Worm (Caenorhabditis elegans): ENCODE measurements around the gene C16A11.4.

DNA sequence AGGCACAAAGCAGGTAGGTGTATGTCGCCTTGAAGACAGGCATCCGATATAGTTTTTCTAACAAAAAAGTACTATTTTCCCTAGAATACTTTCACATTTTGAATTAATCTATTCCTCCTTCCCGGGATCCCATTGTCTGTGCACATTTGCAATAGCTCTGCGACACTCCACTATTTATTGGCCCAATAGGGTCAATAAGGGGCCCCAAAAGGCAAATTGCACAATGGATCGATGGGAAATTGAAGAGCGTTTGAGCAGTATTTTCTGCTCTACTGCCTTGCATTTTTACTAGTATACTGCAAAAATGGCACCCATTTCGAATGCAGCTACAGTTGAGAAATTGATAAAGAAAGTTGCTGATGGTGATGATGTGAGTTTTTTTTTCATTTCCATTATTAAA, 44.5 kb upstream of the C16A11.4 start, which contains the start of gene R03H10.11:
- TF ChIP-seq aly-2 (tag; optimal IDR thresholded peaks at IDR 0.05), result no peak
- no peak for TF ChIP-seq mdl-1 (tag; optimal IDR thresholded peaks at IDR 0.05)
- no peak for TF ChIP-seq ama-1 (optimal IDR thresholded peaks at IDR 0.05)
- no peak for TF ChIP-seq nhr-23 (tag; optimal IDR thresholded peaks at IDR 0.05)
- TF ChIP-seq sma-3 (GFP tag; optimal IDR thresholded peaks at IDR 0.05), result no peak
- no peak for TF ChIP-seq lin-39 (tag; optimal IDR thresholded peaks at IDR 0.05)
- TF ChIP-seq lin-13 (GFP tag; optimal IDR thresholded peaks at IDR 0.05), result no peak
- TF ChIP-seq zag-1 (tag; optimal IDR thresholded peaks at IDR 0.05), result no peak
- TF ChIP-seq nhr-6 (tag; optimal IDR thresholded peaks at IDR 0.05), result no peak
